Fruit fly (Drosophila melanogaster): Measurements from ENCODE around the gene AP-2mu.

The AP-2mu gene

DNA sequence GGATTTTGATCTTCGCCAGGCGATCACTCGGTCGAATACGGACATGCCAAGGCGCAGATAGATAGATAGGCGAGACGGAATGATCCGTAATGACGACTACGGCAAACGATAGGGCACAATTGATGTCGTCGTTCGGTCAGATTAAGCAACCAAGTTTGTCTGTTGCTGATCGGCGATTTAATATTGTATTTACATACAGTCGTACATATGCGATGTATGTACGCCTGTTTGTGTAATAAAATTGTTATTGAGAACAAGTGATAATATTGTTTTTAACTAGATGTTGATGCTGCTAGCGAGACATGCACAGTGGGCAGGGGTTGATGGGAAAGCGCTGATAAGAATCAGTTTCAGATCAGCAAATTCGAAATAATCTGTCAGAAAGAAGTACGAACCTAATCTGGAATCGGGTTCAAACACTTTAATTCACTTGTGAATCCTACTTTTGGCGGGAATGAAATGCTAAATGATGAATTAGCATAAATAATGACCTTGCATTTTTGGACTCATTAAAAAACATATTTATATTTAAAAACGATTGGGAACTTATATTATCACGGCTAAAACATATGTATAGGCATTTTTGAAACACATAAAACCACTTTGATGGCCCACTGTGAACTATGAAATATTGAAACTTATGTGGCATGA is 6.8 kb upstream of the AP-2mu start:
- TF ChIP-seq CG8632 (GFP tag; optimal IDR thresholded peaks at IDR 0.05) (peak; percentile 29), Sox102F (GFP tag; optimal IDR thresholded peaks at IDR 0.05) (no peak), vri (GFP tag; optimal IDR thresholded peaks at IDR 0.05) (no peak), ss (GFP tag; optimal IDR thresholded peaks at IDR 0.05) (peak in 1 of 2 experiments; percentile 48), Eip78C (GFP tag) (peak; percentile 88), Hr38 (GFP tag; optimal IDR thresholded peaks at IDR 0.05) (no peak), topi (GFP tag; optimal IDR thresholded peaks at IDR 0.05) (peak; percentile 2), OdsH (GFP tag; optimal IDR thresholded peaks at IDR 0.05) (no peak), fkh (GFP tag; optimal IDR thresholded peaks at IDR 0.05) (no peak), CG8119 (GFP tag; IDR thresholded peaks at IDR 0.05) (0 out of 3 replicates have a peak, but pooled peaks have one; percentile 22), CG6792 (GFP tag; optimal IDR thresholded peaks at IDR 0.05) (peak; percentile 38), Gug (GFP tag; IDR thresholded peaks at IDR 0.05) (no peak), dsx (GFP tag; optimal IDR thresholded peaks at IDR 0.05; ENCODE audit: poor library complexity, severe bottlenecking) (no peak), CG3032 (tag; optimal IDR thresholded peaks at IDR 0.05) (peak; percentile 38), Lpt (GFP tag; optimal IDR thresholded peaks at IDR 0.05) (no peak), dac (GFP tag; optimal IDR thresholded peaks at IDR 0.05) (no peak), Blimp-1 (GFP tag; optimal IDR thresholded peaks at IDR 0.05) (no peak), CG6854 (GFP tag; optimal IDR thresholded peaks at IDR 0.05) (no peak), eg (GFP tag; IDR thresholded peaks at IDR 0.05) (0 out of 3 replicates have a peak, but pooled peaks have one; percentile 13), Ets21C (GFP tag; optimal IDR thresholded peaks at IDR 0.05) (no peak), Sox15 (GFP tag; optimal IDR thresholded peaks at IDR 0.05) (no peak), CG6808 (GFP tag; optimal IDR thresholded peaks at IDR 0.05) (peak; percentile 53), Eip75B (GFP tag; optimal IDR thresholded peaks at IDR 0.05) (peak; percentile 52), CG1621 (tag; optimal IDR thresholded peaks at IDR 0.05) (peak; percentile 18), CG32006 (GFP tag; optimal IDR thresholded peaks at IDR 0.05) (peak; percentile 72), Eip93F (GFP tag; optimal IDR thresholded peaks at IDR 0.05) (no peak), svp (GFP tag) (peak; percentile 81), net (GFP tag; optimal IDR thresholded peaks at IDR 0.05) (peak; percentile 26), esn (GFP tag; optimal IDR thresholded peaks at IDR 0.05) (peak; percentile 20), Hr39 (GFP tag; optimal IDR thresholded peaks at IDR 0.05) (no peak), CG34406 (GFP tag; optimal IDR thresholded peaks at IDR 0.05) (peak; percentile 32), CG11762 (GFP tag; optimal IDR thresholded peaks at IDR 0.05; ENCODE audit: insufficient read depth) (peak; percentile 37), CG11902 (GFP tag; optimal IDR thresholded peaks at IDR 0.05) (peak; percentile 13), achi (GFP tag; optimal IDR thresholded peaks at IDR 0.05) (peak; percentile 52), spab (GFP tag; optimal IDR thresholded peaks at IDR 0.05) (peak; percentile 54), fd59A (GFP tag; optimal IDR thresholded peaks at IDR 0.05) (peak; percentile 16), cyc (GFP tag; optimal IDR thresholded peaks at IDR 0.05) (no peak), Sox14 (GFP tag; optimal IDR thresholded peaks at IDR 0.05) (peak; percentile 32), CG11294 (GFP tag; IDR thresholded peaks at IDR 0.05) (no peak; the same call in 1 of the 2 replicates), CG4318 (GFP tag; optimal IDR thresholded peaks at IDR 0.05) (no peak), pdm3 (GFP tag; optimal IDR thresholded peaks at IDR 0.05) (peak; percentile 34), CG6276 (GFP tag; optimal IDR thresholded peaks at IDR 0.05) (peak; percentile 27), Met (GFP tag; optimal IDR thresholded peaks at IDR 0.05) (no peak), CG10669 (GFP tag; optimal IDR thresholded peaks at IDR 0.05) (peak; percentile 53), CG15336 (GFP tag; IDR thresholded peaks at IDR 0.05) (no peak), fd85E (GFP tag; optimal IDR thresholded peaks at IDR 0.05) (no peak), acj6 (GFP tag; optimal IDR thresholded peaks at IDR 0.05) (no peak), lz (GFP tag; optimal IDR thresholded peaks at IDR 0.05) (peak; percentile 9), CG3919 (GFP tag; optimal IDR thresholded peaks at IDR 0.05) (peak; percentile 35), Smox (GFP tag; optimal IDR thresholded peaks at IDR 0.05) (no peak), CG8319 (GFP tag; optimal IDR thresholded peaks at IDR 0.05) (no peak)
